Fruit fly (Drosophila melanogaster): ENCODE results near the gene CG14854.

Gene CG14854

dm6 chr3R:14575718-14576187 lies 15.9 kb upstream of the CG14854 start, which contains the start of gene CG7987:
CG7987 (minus strand) TSS chr3R:14575887.
- no peak for TF ChIP-seq dsx (GFP tag; optimal IDR thresholded peaks at IDR 0.05; ENCODE audit: poor library complexity, severe bottlenecking)
- no peak for TF ChIP-seq CG6808 (GFP tag; optimal IDR thresholded peaks at IDR 0.05)
- TF ChIP-seq ss (GFP tag; optimal IDR thresholded peaks at IDR 0.05) = no peak
- no peak for TF ChIP-seq Met (GFP tag; optimal IDR thresholded peaks at IDR 0.05)
- no peak for TF ChIP-seq Hr4 (GFP tag; optimal IDR thresholded peaks at IDR 0.05)
- no peak for TF ChIP-seq CG34406 (GFP tag; optimal IDR thresholded peaks at IDR 0.05)
- TF ChIP-seq pdm3 (GFP tag; optimal IDR thresholded peaks at IDR 0.05) = no peak
- no peak for TF ChIP-seq CG10669 (GFP tag; optimal IDR thresholded peaks at IDR 0.05)
- no peak for TF ChIP-seq achi (GFP tag; optimal IDR thresholded peaks at IDR 0.05)
- no peak for TF ChIP-seq acj6 (GFP tag; optimal IDR thresholded peaks at IDR 0.05)
- TF ChIP-seq CG1621 (tag; optimal IDR thresholded peaks at IDR 0.05) = no peak
- no peak for TF ChIP-seq CG11902 (GFP tag; optimal IDR thresholded peaks at IDR 0.05)
- no peak for TF ChIP-seq eg (GFP tag; IDR thresholded peaks at IDR 0.05)
- no peak for TF ChIP-seq OdsH (GFP tag; optimal IDR thresholded peaks at IDR 0.05)
- TF ChIP-seq Sox102F (GFP tag; optimal IDR thresholded peaks at IDR 0.05) = no peak
- peak; percentile 36 for TF ChIP-seq Eip78C (GFP tag)
- no peak for TF ChIP-seq Blimp-1 (GFP tag; optimal IDR thresholded peaks at IDR 0.05)
- TF ChIP-seq topi (GFP tag; optimal IDR thresholded peaks at IDR 0.05) = no peak
- no peak for TF ChIP-seq CG8319 (GFP tag; optimal IDR thresholded peaks at IDR 0.05)
- no peak for TF ChIP-seq net (GFP tag; optimal IDR thresholded peaks at IDR 0.05)
- TF ChIP-seq Lpt (GFP tag; optimal IDR thresholded peaks at IDR 0.05) = no peak
- peak; percentile 42 for TF ChIP-seq vri (GFP tag; optimal IDR thresholded peaks at IDR 0.05)
- TF ChIP-seq CG6792 (GFP tag; optimal IDR thresholded peaks at IDR 0.05) = no peak
- no peak for TF ChIP-seq CG7368 (GFP tag; optimal IDR thresholded peaks at IDR 0.05)
- TF ChIP-seq CG6854 (GFP tag; optimal IDR thresholded peaks at IDR 0.05) = no peak
- peak; percentile 0 for TF ChIP-seq Hr39 (GFP tag; optimal IDR thresholded peaks at IDR 0.05)
- peak; percentile 22 for TF ChIP-seq CG31627 (GFP tag; optimal IDR thresholded peaks at IDR 0.05)
- peak; percentile 27 for TF ChIP-seq Sox14 (GFP tag; optimal IDR thresholded peaks at IDR 0.05)
- TF ChIP-seq CG9139 (GFP tag; optimal IDR thresholded peaks at IDR 0.05) = no peak
- TF ChIP-seq salr (GFP tag; optimal IDR thresholded peaks at IDR 0.05) = no peak

dm6 chr3R:14574962-14575717 lies 15.3 kb upstream of the CG14854 start:
- peak; percentile 23 to 80 for TF ChIP-seq salr (GFP tag; optimal IDR thresholded peaks at IDR 0.05)
- peak; percentile 40 for TF ChIP-seq fkh (GFP tag; optimal IDR thresholded peaks at IDR 0.05)
- TF ChIP-seq CG10669 (GFP tag; optimal IDR thresholded peaks at IDR 0.05) = peak; percentile 44
- TF ChIP-seq CG6808 (GFP tag; optimal IDR thresholded peaks at IDR 0.05) = peak; percentile 47
- peak; percentile 68 for TF ChIP-seq CG31627 (GFP tag; optimal IDR thresholded peaks at IDR 0.05)
- no peak for TF ChIP-seq CG9139 (GFP tag; optimal IDR thresholded peaks at IDR 0.05)
- peak; percentile 43; the same call in 1 of the 3 replicates for TF ChIP-seq CG6163 (GFP tag; IDR thresholded peaks at IDR 0.05)
- peak; percentile 30 for TF ChIP-seq Sox102F (GFP tag; optimal IDR thresholded peaks at IDR 0.05)
- TF ChIP-seq CG8119 (GFP tag; IDR thresholded peaks at IDR 0.05) = peak; percentile 67
- peak; percentile 67 for TF ChIP-seq Eip75B (GFP tag; optimal IDR thresholded peaks at IDR 0.05)
- peak; percentile 68 for TF ChIP-seq cyc (GFP tag; optimal IDR thresholded peaks at IDR 0.05)
- peak; percentile 76 for TF ChIP-seq OdsH (GFP tag; optimal IDR thresholded peaks at IDR 0.05)
- peak; percentile 78 for TF ChIP-seq esn (GFP tag; optimal IDR thresholded peaks at IDR 0.05)
- TF ChIP-seq dsx (GFP tag; optimal IDR thresholded peaks at IDR 0.05; ENCODE audit: poor library complexity, severe bottlenecking) = peak; percentile 33
- peak; percentile 56 for TF ChIP-seq CG11762 (GFP tag; optimal IDR thresholded peaks at IDR 0.05; ENCODE audit: insufficient read depth)
- peak; percentile 52 for TF ChIP-seq CG6276 (GFP tag; optimal IDR thresholded peaks at IDR 0.05)
- TF ChIP-seq topi (GFP tag; optimal IDR thresholded peaks at IDR 0.05) = peak; percentile 52
- peak; percentile 59 for TF ChIP-seq CG8632 (GFP tag; optimal IDR thresholded peaks at IDR 0.05)
- peak; percentile 82 for TF ChIP-seq CG10631 (GFP tag; optimal IDR thresholded peaks at IDR 0.05)
- peak; percentile 63 for TF ChIP-seq Hr39 (GFP tag; optimal IDR thresholded peaks at IDR 0.05)
- TF ChIP-seq Met (GFP tag; optimal IDR thresholded peaks at IDR 0.05) = peak; percentile 69
- peak; percentile 59 for TF ChIP-seq Ets96B (tag; optimal IDR thresholded peaks at IDR 0.05)
- TF ChIP-seq spab (GFP tag; optimal IDR thresholded peaks at IDR 0.05) = peak; percentile 18
- peak; percentile 83 for TF ChIP-seq vri (GFP tag; optimal IDR thresholded peaks at IDR 0.05)
- TF ChIP-seq Sox15 (GFP tag; optimal IDR thresholded peaks at IDR 0.05) = peak; percentile 58
- peak; percentile 67 for TF ChIP-seq Sox14 (GFP tag; optimal IDR thresholded peaks at IDR 0.05)
- no peak for TF ChIP-seq fd85E (GFP tag; optimal IDR thresholded peaks at IDR 0.05)
- peak; percentile 65 for TF ChIP-seq CG3919 (GFP tag; optimal IDR thresholded peaks at IDR 0.05)
- TF ChIP-seq CG6792 (GFP tag; optimal IDR thresholded peaks at IDR 0.05) = peak; percentile 64
- no peak for TF ChIP-seq CG6854 (GFP tag; optimal IDR thresholded peaks at IDR 0.05)
- peak; percentile 78 for TF ChIP-seq CG32006 (GFP tag; optimal IDR thresholded peaks at IDR 0.05)

Measured in whole organism, prepupa.